Fruit fly (Drosophila melanogaster) whole organism, pupa: ENCODE data around the gene comm.

Experiments used
- CG10348 ChIP-seq: fragments of 200-800 bp; sonication (Bioruptor generic); IDR thresholded peaks from 2 replicates; pipeline ENCODE4 v1.3.6; 2022; ENCODE audit warnings: missing biosample characterization, missing genetic modification characterization
- CG12605 ChIP-seq: fragments of 200-800 bp; sonication (Bioruptor generic); IDR thresholded peaks from 2 replicates; pipeline ENCODE4 v1.3.6; 2022; ENCODE audit warnings: missing biosample characterization, missing genetic modification characterization
- CG13204 ChIP-seq: fragments of 200-800 bp; sonication (Bioruptor generic); optimal IDR thresholded peaks from 2 replicates; lab custom pipeline; 2018; ENCODE audit warnings: missing biosample characterization, mild to moderate bottlenecking, missing genetic modification characterization, moderate library complexity
- CG14655 ChIP-seq: fragments of 200-800 bp; sonication (Bioruptor generic); optimal IDR thresholded peaks from 3 replicates; lab custom pipeline; 2017; ENCODE audit warnings: mild to moderate bottlenecking, missing biosample characterization, missing genetic modification reagents, missing genetic modification characterization
- CG15710 ChIP-seq: fragments of 200-800 bp; sonication (Bioruptor generic); optimal IDR thresholded peaks from 2 replicates; lab custom pipeline; 2018; ENCODE audit warnings: missing biosample characterization, mild to moderate bottlenecking, missing genetic modification characterization, moderate library complexity
- CG17806 ChIP-seq: fragments of 200-800 bp; sonication (Bioruptor generic); optimal IDR thresholded peaks from 2 replicates; lab custom pipeline; 2018; ENCODE audit warnings: missing biosample characterization, mild to moderate bottlenecking, missing genetic modification characterization, moderate library complexity
- CG32121 ChIP-seq: fragments of 200-800 bp; sonication (Bioruptor generic); IDR thresholded peaks from 2 replicates; pipeline ENCODE4 v1.3.6; 2022; ENCODE audit warnings: missing biosample characterization, missing genetic modification characterization
- CG34367 ChIP-seq: fragments of 200-800 bp; sonication (Bioruptor generic); optimal IDR thresholded peaks from 2 replicates; lab custom pipeline; 2018; ENCODE audit warnings: missing biosample characterization, mild to moderate bottlenecking, missing genetic modification characterization
- CG4496 ChIP-seq: fragments of 200-800 bp; sonication (Bioruptor generic); IDR thresholded peaks from 3 replicates; pipeline ENCODE4 v1.3.6; 2022; ENCODE audit warnings: missing biosample characterization, missing genetic modification characterization
- CG8159 ChIP-seq: fragments of 200-800 bp; sonication (Bioruptor generic); optimal IDR thresholded peaks from 3 replicates; lab custom pipeline; 2018; ENCODE audit warnings: missing biosample characterization, mild to moderate bottlenecking, missing genetic modification characterization, moderate library complexity
- CG8301 ChIP-seq: fragments of 200-800 bp; sonication (Bioruptor generic); optimal IDR thresholded peaks from 2 replicates; lab custom pipeline; 2018; ENCODE audit warnings: missing biosample characterization, mild to moderate bottlenecking, missing genetic modification characterization
- CG9948 ChIP-seq: fragments of 200-800 bp; sonication (Bioruptor generic); optimal IDR thresholded peaks from 2 replicates; lab custom pipeline; 2018; ENCODE audit warnings: missing biosample characterization, mild to moderate bottlenecking, missing genetic modification characterization, moderate library complexity
- D1 ChIP-seq: fragments of 200-800 bp; sonication (Bioruptor generic); optimal IDR thresholded peaks from 2 replicates; lab custom pipeline; 2018; ENCODE audit warnings: missing biosample characterization, mild to moderate bottlenecking, missing genetic modification characterization, moderate library complexity
- EcR ChIP-seq: fragments of 200-800 bp; sonication (Bioruptor generic); optimal IDR thresholded peaks from 3 replicates; lab custom pipeline; 2019; ENCODE audit warnings: missing biosample characterization, missing genetic modification characterization, mild to moderate bottlenecking, moderate library complexity, missing genetic modification reagents
- Ets98B ChIP-seq: fragments of 200-800 bp; sonication (Bioruptor generic); IDR thresholded peaks from 2 replicates; pipeline ENCODE4 v1.3.6; 2022; ENCODE audit warnings: missing biosample characterization, missing genetic modification characterization
- Pif1A ChIP-seq: fragments of 200-800 bp; sonication (Bioruptor generic); optimal IDR thresholded peaks from 3 replicates; lab custom pipeline; 2016; ENCODE audit warnings: missing biosample characterization, missing genetic modification characterization
- Pif1B ChIP-seq: fragments of 200-800 bp; sonication (Bioruptor generic); optimal IDR thresholded peaks from 3 replicates; lab custom pipeline; 2016; ENCODE audit warnings: missing biosample characterization, missing genetic modification characterization
- Snoo ChIP-seq: fragments of 200-800 bp; sonication (Bioruptor generic); optimal IDR thresholded peaks from 3 replicates; lab custom pipeline; 2017; ENCODE audit warnings: missing biosample characterization, mild to moderate bottlenecking, missing genetic modification characterization, inconsistent platforms
- fd96Ca ChIP-seq: fragments of 200-800 bp; sonication (Bioruptor generic); IDR thresholded peaks from 3 replicates; pipeline ENCODE4 v1.3.6; 2022; ENCODE audit warnings: missing biosample characterization, missing genetic modification characterization
- gl ChIP-seq: fragments of 200-800 bp; sonication (Bioruptor generic); optimal IDR thresholded peaks from 2 replicates; lab custom pipeline; 2018; ENCODE audit warnings: missing biosample characterization, mild to moderate bottlenecking, missing genetic modification characterization
- rn ChIP-seq: fragments of 200-800 bp; sonication (Bioruptor generic); IDR thresholded peaks from 2 replicates; pipeline ENCODE4 v1.3.6; 2022; ENCODE audit warnings: missing biosample characterization, missing genetic modification characterization

The comm gene

dm6 chr3L:15768947-15769389 lies 40.7 kb upstream of the comm start:
- peak; percentile 27 for TF ChIP-seq CG14655 (GFP tag; lab: Kevin White, UChicago)
- peak; percentile 1 for TF ChIP-seq CG17806 (tag; lab: Kevin White, UChicago)
- TF ChIP-seq EcR (GFP tag; lab: Kevin White, UChicago), result no peak

DNA sequence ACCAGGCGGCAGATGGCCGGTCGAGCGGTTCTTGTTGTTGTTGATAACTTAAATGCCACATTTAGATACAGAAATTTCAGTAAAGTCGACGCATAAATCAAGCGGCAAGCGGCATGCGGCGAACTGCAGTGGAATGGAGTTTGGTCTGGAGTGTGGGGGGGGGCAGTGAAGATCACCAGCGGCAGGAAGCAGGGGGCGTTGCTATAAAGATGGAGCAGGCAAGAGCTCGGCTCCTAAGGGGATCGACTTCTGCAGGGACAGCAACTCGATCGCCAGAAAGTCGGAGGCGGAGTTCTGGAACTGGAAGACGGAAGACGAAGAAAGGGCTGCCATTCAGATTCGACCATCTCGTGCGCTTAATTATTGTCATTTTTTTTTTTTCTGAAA lies 35.0 kb upstream of the comm start:
- TF ChIP-seq CG17806 (tag; lab: Kevin White, UChicago), result no peak
- TF ChIP-seq EcR (GFP tag; lab: Kevin White, UChicago), result peak; percentile 17
- TF ChIP-seq CG13204 (GFP tag; lab: Kevin White, UChicago), result peak; percentile 42

DNA sequence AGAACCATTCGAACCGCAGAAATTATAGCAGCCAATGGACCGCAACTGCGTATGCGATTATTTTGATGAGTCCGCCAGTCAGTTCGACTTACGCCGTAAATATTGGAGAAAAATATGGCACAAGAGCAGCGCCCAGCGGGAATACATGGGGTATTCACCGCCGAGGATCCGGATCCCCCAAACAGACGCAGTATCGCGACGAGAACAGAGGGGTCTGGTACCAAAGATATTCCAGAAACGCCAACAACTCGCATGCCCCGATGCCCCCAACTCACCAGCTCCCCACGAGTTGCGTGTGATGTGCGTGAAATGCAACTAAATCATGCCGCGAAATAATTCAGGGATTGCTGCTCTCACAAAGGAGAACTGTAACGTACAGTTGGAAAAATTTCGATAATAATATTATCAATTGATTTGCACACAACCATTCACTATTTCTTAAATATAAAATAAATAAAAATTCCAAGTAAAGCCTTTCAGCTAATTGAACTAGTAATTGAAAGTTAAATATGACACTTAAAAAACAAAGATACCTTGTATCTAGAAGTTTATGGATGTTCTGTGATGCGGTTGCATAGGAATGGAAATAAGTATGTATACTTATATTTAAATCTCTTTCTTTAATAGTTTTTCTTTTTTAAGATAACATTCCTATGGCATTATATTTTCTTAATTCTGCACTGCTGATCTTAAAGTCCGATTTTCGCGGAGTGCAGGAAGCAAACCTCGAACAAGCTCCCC lies 34.4 kb upstream of the comm start:
- TF ChIP-seq CG34367 (tag; lab: Kevin White, UChicago) (peak; percentile 52), rn (GFP tag; lab: Robert Waterston, UW) (no peak), Pif1B (GFP tag; lab: Kevin White, UChicago) (peak; percentile 55), CG8159 (tag; lab: Kevin White, UChicago) (peak; percentile 92), CG10348 (GFP tag; lab: Robert Waterston, UW) (no peak), CG17806 (tag; lab: Kevin White, UChicago) (peak; percentile 69), CG14655 (GFP tag; lab: Kevin White, UChicago) (peak; percentile 85), CG9948 (peak; percentile 80), gl (tag; lab: Kevin White, UChicago) (no peak), fd96Ca (no peak), Pif1A (peak; percentile 64), CG13204 (GFP tag; lab: Kevin White, UChicago) (peak; percentile 38), D1 (tag; lab: Kevin White, UChicago) (no peak), CG4496 (0 out of 3 replicates have a peak, but pooled peaks have one; percentile 50), CG32121 (GFP tag; lab: Robert Waterston, UW) (no peak), EcR (GFP tag; lab: Kevin White, UChicago) (peak; percentile 41), Snoo (peak; percentile 44), CG15710 (tag; lab: Kevin White, UChicago) (peak; percentile 78), Ets98B (GFP tag; lab: Robert Waterston, UW) (no peak), CG12605 (GFP tag; lab: Robert Waterston, UW) (no peak), CG8301 (tag; lab: Kevin White, UChicago) (peak; percentile 59)
- TF ChIP-seq, all 21 proteins: peak for 13

DNA sequence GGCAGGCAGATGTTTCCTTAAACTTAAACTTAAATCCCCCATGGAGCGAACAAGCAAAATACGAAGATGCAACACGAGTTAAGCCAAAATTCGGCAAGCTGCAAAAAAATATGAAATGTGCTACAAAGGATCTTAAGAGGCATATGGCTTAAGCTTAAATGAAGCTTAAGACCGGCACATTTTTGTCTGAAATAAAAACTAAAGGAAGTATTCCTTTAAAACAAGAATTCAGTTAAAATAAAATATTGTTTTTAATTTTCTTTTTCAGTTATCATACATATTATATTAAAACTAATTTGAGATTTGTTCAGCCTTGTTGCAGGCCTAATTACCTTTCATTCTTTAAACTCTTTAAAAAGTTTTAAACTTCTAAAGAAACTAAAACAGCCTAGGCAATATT lies 33.7 kb upstream of the comm start:
- TF ChIP-seq gl (tag; lab: Kevin White, UChicago), result no peak
- peak; percentile 8 for TF ChIP-seq Snoo
- TF ChIP-seq CG8159 (tag; lab: Kevin White, UChicago), result peak; percentile 29

dm6 chr3L:15760467-15760866 lies 32.2 kb upstream of the comm start:
- no peak for TF ChIP-seq CG15710 (tag; lab: Kevin White, UChicago)
- no peak for TF ChIP-seq CG14655 (GFP tag; lab: Kevin White, UChicago)
- no peak for TF ChIP-seq CG10348 (GFP tag; lab: Robert Waterston, UW)
- no peak for TF ChIP-seq CG8301 (tag; lab: Kevin White, UChicago)
- no peak for TF ChIP-seq Ets98B (GFP tag; lab: Robert Waterston, UW)
- no peak for TF ChIP-seq EcR (GFP tag; lab: Kevin White, UChicago)

DNA sequence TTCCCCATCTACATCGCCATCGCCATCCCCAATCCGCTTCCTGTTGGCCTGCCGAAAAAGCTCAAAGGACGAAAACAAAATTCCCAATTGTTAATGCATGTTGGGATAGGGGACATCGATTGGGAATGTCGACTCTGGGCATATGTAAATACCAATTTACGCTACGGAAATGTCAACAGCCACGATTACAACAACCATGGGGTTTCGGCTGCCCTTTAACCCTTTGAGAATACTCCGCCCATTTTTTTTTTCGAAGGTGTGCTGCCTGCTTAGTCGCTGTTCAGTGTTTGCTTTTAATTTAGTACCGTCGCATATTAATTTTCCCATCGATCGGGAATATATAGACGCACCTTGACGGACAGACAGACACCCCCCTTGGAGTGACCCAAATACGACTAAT lies 30.4 kb upstream of the comm start:
- TF ChIP-seq CG8301 (tag; lab: Kevin White, UChicago) (no peak), EcR (GFP tag; lab: Kevin White, UChicago) (no peak), CG4496 (no peak), D1 (tag; lab: Kevin White, UChicago) (no peak), rn (GFP tag; lab: Robert Waterston, UW) (no peak), CG14655 (GFP tag; lab: Kevin White, UChicago) (no peak), Pif1B (GFP tag; lab: Kevin White, UChicago) (no peak), CG12605 (GFP tag; lab: Robert Waterston, UW) (no peak), Ets98B (GFP tag; lab: Robert Waterston, UW) (no peak), gl (tag; lab: Kevin White, UChicago) (no peak), CG13204 (GFP tag; lab: Kevin White, UChicago) (no peak), Snoo (no peak), CG15710 (tag; lab: Kevin White, UChicago) (no peak), CG34367 (tag; lab: Kevin White, UChicago) (no peak), fd96Ca (no peak), CG32121 (GFP tag; lab: Robert Waterston, UW) (no peak), CG10348 (GFP tag; lab: Robert Waterston, UW) (no peak), CG9948 (no peak), Pif1A (no peak)
- TF ChIP-seq, all 21 proteins: peak for 0
